Fruit fly (Drosophila melanogaster): ENCODE results near the gene Cse1.
A peak's percentile ranks its signal among the peaks of the same experiment; 100 is the strongest.

The Cse1 gene

DNA sequence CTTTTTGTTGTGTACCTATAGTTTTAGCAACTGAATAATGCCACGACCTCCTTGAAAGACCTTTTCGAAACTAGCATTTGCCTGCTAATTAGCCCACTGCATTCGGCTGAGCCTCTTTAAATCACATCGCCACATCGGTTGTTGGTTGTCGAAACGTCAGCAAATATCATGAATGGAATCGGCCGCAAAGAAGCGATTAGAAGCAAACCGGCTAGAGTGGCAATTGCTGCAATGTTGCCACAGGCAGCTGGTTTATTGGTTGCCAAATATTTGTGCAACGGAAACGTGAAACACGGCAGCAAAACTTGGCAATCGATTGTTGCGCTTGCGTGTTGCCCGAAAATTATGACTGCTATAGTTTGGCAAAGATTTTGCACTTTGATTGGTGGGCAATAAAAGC is 20.2 kb upstream of the Cse1 start:
- no peak for TF ChIP-seq kni (GFP tag; optimal IDR thresholded peaks at IDR 0.05)
- TF ChIP-seq CG1832 (GFP tag; optimal IDR thresholded peaks at IDR 0.05), result no peak
- no peak for TF ChIP-seq jing (GFP tag; optimal IDR thresholded peaks at IDR 0.05)
- peak in 1 of 2 experiments; percentile 54 for TF ChIP-seq tll (GFP tag; optimal IDR thresholded peaks at IDR 0.05)
- no peak for TF ChIP-seq CG10274 (GFP tag; optimal IDR thresholded peaks at IDR 0.05)
- no peak for TF ChIP-seq CG12744 (GFP tag; optimal IDR thresholded peaks at IDR 0.05)
- TF ChIP-seq ci (GFP tag; IDR thresholded peaks at IDR 0.05), result 0 out of 3 replicates have a peak, but pooled peaks have one; percentile 27
- no peak for TF ChIP-seq CG8281 (tag; optimal IDR thresholded peaks at IDR 0.05)
- TF ChIP-seq CG6272 (GFP tag; IDR thresholded peaks at IDR 0.05), result no peak
- TF ChIP-seq Asciz (GFP tag; optimal IDR thresholded peaks at IDR 0.05), result peak; percentile 27
- no peak for TF ChIP-seq sob (GFP tag; IDR thresholded peaks at IDR 0.05)
- 0 out of 2 replicates have a peak, but pooled peaks have one; percentile 21 for TF ChIP-seq Nf-YA (GFP tag; IDR thresholded peaks at IDR 0.05)
- no peak for TF ChIP-seq ATbp (GFP tag; optimal IDR thresholded peaks at IDR 0.05)
- TF ChIP-seq HHEX (GFP tag; optimal IDR thresholded peaks at IDR 0.05), result peak; percentile 2
- peak; percentile 59 for TF ChIP-seq sens (GFP tag)
- no peak for TF ChIP-seq CG13424 (tag; optimal IDR thresholded peaks at IDR 0.05)
- TF ChIP-seq sug (tag; optimal IDR thresholded peaks at IDR 0.05), result no peak
- no peak for TF ChIP-seq pho (GFP tag; optimal IDR thresholded peaks at IDR 0.05)
- TF ChIP-seq CG7556 (GFP tag; optimal IDR thresholded peaks at IDR 0.05), result no peak
- TF ChIP-seq CG42726 (GFP tag; IDR thresholded peaks at IDR 0.05; ENCODE audit: partially characterized antibody), result no peak
- TF ChIP-seq CG10431 (GFP tag; optimal IDR thresholded peaks at IDR 0.05), result no peak
- TF ChIP-seq mld (GFP tag; IDR thresholded peaks at IDR 0.05; ENCODE audit: partially characterized antibody), result no peak
- TF ChIP-seq CG6791 (GFP tag; IDR thresholded peaks at IDR 0.05; ENCODE audit: partially characterized antibody), result no peak
- no peak for TF ChIP-seq Spps (tag; optimal IDR thresholded peaks at IDR 0.05)
- no peak for TF ChIP-seq eve (GFP tag; optimal IDR thresholded peaks at IDR 0.05)
- TF ChIP-seq CG4820 (GFP tag; optimal IDR thresholded peaks at IDR 0.05), result no peak
- peak; percentile 31 for TF ChIP-seq CG15479 (GFP tag; optimal IDR thresholded peaks at IDR 0.05)
- no peak for TF ChIP-seq bigmax (GFP tag; optimal IDR thresholded peaks at IDR 0.05)
- no peak for TF ChIP-seq jigr1 (GFP tag; IDR thresholded peaks at IDR 0.05)
- TF ChIP-seq Max (GFP tag; optimal IDR thresholded peaks at IDR 0.05), result no peak
- TF ChIP-seq Adf1 (GFP tag; IDR thresholded peaks at IDR 0.05), result no peak
- no peak for TF ChIP-seq CG11247 (GFP tag; IDR thresholded peaks at IDR 0.05)
- TF ChIP-seq Ets65A (GFP tag), result peak; percentile 70
- TF ChIP-seq Sin3A (optimal IDR thresholded peaks at IDR 0.05), result no peak
- TF ChIP-seq Ravus (GFP tag; IDR thresholded peaks at IDR 0.05), result no peak
- no peak for TF ChIP-seq CG8290 (GFP tag; optimal IDR thresholded peaks at IDR 0.05)
- no peak for TF ChIP-seq CG8290 (tag; optimal IDR thresholded peaks at IDR 0.05)
- peak; percentile 49 for TF ChIP-seq Med (GFP tag)
- TF ChIP-seq crc (GFP tag; optimal IDR thresholded peaks at IDR 0.05), result no peak
- TF ChIP-seq Hr3 (GFP tag; optimal IDR thresholded peaks at IDR 0.05), result no peak
- TF ChIP-seq her (GFP tag; optimal IDR thresholded peaks at IDR 0.05), result no peak
- TF ChIP-seq croc (GFP tag; conservative IDR thresholded peaks at IDR 0.05), result no peak
- TF ChIP-seq Taf1 (GFP tag; IDR thresholded peaks at IDR 0.05), result no peak
- TF ChIP-seq CG5180 (GFP tag; optimal IDR thresholded peaks at IDR 0.05), result peak; percentile 10
- TF ChIP-seq CG8924 (tag; optimal IDR thresholded peaks at IDR 0.05), result no peak
- TF ChIP-seq gem (tag; optimal IDR thresholded peaks at IDR 0.05), result no peak
